Worm (Caenorhabditis elegans) whole organism, L1 larva: Measurements from ENCODE around the gene Y39A1A.20.
A peak's percentile ranks its signal among the peaks of the same experiment; 100 is the strongest.

ENCODE experiments used
- C34B4.2 ChIP-seq: sonication (generic microtip); optimal IDR thresholded peaks from 2 replicates; lab custom pipeline; 2017; ENCODE audit warnings: mild to moderate bottlenecking, missing genetic modification characterization, missing compliant biosample characterization
- aha-1 ChIP-seq: fragments of 150-350 bp; optimal IDR thresholded peaks from 2 replicates; lab custom pipeline; 2014; ENCODE audit warnings: missing biosample characterization, missing genetic modification characterization
- blmp-1 ChIP-seq: fragments of 150-350 bp; optimal IDR thresholded peaks from 2 replicates; lab custom pipeline; 2014; ENCODE audit warnings: missing biosample characterization, missing genetic modification characterization
- ceh-82 ChIP-seq, 3 experiments: fragments of 150-350 bp in 1 of 3; sonication (generic microtip) in 2 of 3; optimal IDR thresholded peaks; 2 replicates each; lab custom pipeline; 2014 to 2017; ENCODE audit warnings: missing biosample characterization in 3 of 3, missing genetic modification characterization in 3 of 3
- ces-1 ChIP-seq: fragments of 150-350 bp; optimal IDR thresholded peaks from 2 replicates; lab custom pipeline; 2014; ENCODE audit warnings: missing biosample characterization, missing genetic modification reagents, missing genetic modification characterization
- egl-27 ChIP-seq, 2 experiments: fragments of 150-350 bp in 1 of 2; sonication (generic microtip); optimal IDR thresholded peaks; 3 replicates each; lab custom pipeline; 2017 to 2018; ENCODE audit warnings: missing biosample characterization in 2 of 2, missing genetic modification characterization in 2 of 2, missing genetic modification reagents in 2 of 2
- fos-1 ChIP-seq: fragments of 150-350 bp; optimal IDR thresholded peaks from 2 replicates; lab custom pipeline; 2014; ENCODE audit warnings: missing biosample characterization, missing genetic modification characterization
- lin-15B ChIP-seq: fragments of 150-350 bp; sonication (generic microtip); optimal IDR thresholded peaks from 3 replicates; lab custom pipeline; 2014; ENCODE audit warnings: missing biosample characterization, missing genetic modification characterization
- lir-3 ChIP-seq: sonication (generic microtip); optimal IDR thresholded peaks from 2 replicates; lab custom pipeline; 2016; ENCODE audit warnings: mild to moderate bottlenecking, missing genetic modification characterization, moderate library complexity, missing compliant biosample characterization; ENCODE audit not compliant: poor library complexity
- lsy-2 ChIP-seq, 2 experiments: fragments of 150-350 bp; optimal IDR thresholded peaks; 2 replicates each; lab custom pipeline; 2014; ENCODE audit warnings: missing biosample characterization in 2 of 2, missing genetic modification characterization in 2 of 2
- mab-9 ChIP-seq: fragments of 200-800 bp; sonication (Bioruptor generic); IDR thresholded peaks from 2 replicates; pipeline ENCODE4 v1.3.6; 2022; ENCODE audit warnings: missing genetic modification reagents, missing genetic modification characterization, missing compliant biosample characterization
- nhr-28 ChIP-seq: fragments of 150-350 bp; optimal IDR thresholded peaks from 2 replicates; lab custom pipeline; 2014; ENCODE audit warnings: missing biosample characterization, missing genetic modification characterization

ce11 chrIII:10736322-10736985 is 36.1 kb upstream of the Y39A1A.20 start:
- TF ChIP-seq lsy-2 (tag; optimal IDR thresholded peaks at IDR 0.05; lab: Kevin White, UChicago), result no peak
- TF ChIP-seq nhr-28, result no peak
- TF ChIP-seq blmp-1 (tag; lab: Kevin White, UChicago), result peak; percentile 76
- no peak for TF ChIP-seq lir-3 (tag; lab: Kevin White, UChicago)
- TF ChIP-seq egl-27 (tag; optimal IDR thresholded peaks at IDR 0.05; lab: Kevin White, UChicago), result no peak
- no peak for TF ChIP-seq fos-1
- no peak for TF ChIP-seq lin-15B
- no peak for TF ChIP-seq mab-9 (GFP tag; lab: Robert Waterston, UW)
- no peak for TF ChIP-seq ceh-82 (tag; optimal IDR thresholded peaks at IDR 0.05; lab: Kevin White, UChicago)
- TF ChIP-seq ces-1, result no peak
- TF ChIP-seq aha-1 (tag; lab: Kevin White, UChicago), result no peak
- no peak for TF ChIP-seq C34B4.2
